Worm (Caenorhabditis elegans) whole organism, L3 larva: ENCODE measurements around the gene glr-2.

Experiments
- ZK546.5 ChIP-seq: sonication (generic microtip); optimal IDR thresholded peaks from 2 replicates; lab custom pipeline; 2017; ENCODE audit warnings: missing biosample characterization, missing genetic modification characterization
- aly-2 ChIP-seq: fragments of 150-350 bp; optimal IDR thresholded peaks from 2 replicates; lab custom pipeline; 2014; ENCODE audit warnings: missing biosample characterization, missing genetic modification characterization
- ama-1 ChIP-seq: fragments of 150-350 bp; optimal IDR thresholded peaks from 2 replicates; lab custom pipeline; 2018
- ceh-16 ChIP-seq: sonication (generic microtip); optimal IDR thresholded peaks from 2 replicates; lab custom pipeline; 2017; ENCODE audit warnings: missing biosample characterization, missing genetic modification characterization
- ceh-28 ChIP-seq: fragments of 150-350 bp; optimal IDR thresholded peaks from 2 replicates; lab custom pipeline; 2014; ENCODE audit warnings: missing biosample characterization, missing genetic modification reagents, missing genetic modification characterization
- ceh-82 ChIP-seq: fragments of 150-350 bp; optimal IDR thresholded peaks from 2 replicates; lab custom pipeline; 2014; ENCODE audit warnings: missing biosample characterization, missing genetic modification characterization
- ceh-9 ChIP-seq: sonication (generic microtip); optimal IDR thresholded peaks from 2 replicates; lab custom pipeline; 2018; ENCODE audit warnings: missing biosample characterization, missing genetic modification characterization
- daf-12 ChIP-seq: fragments of 150-350 bp; optimal IDR thresholded peaks from 2 replicates; lab custom pipeline; 2014; ENCODE audit warnings: missing biosample characterization, missing genetic modification reagents, missing genetic modification characterization
- egl-27 ChIP-seq: sonication (generic microtip); optimal IDR thresholded peaks from 4 replicates; lab custom pipeline; 2017; ENCODE audit warnings: missing biosample characterization, missing genetic modification reagents, missing genetic modification characterization
- egl-5 ChIP-seq: fragments of 150-350 bp; optimal IDR thresholded peaks from 2 replicates; lab custom pipeline; 2017; ENCODE audit warnings: missing biosample characterization, missing genetic modification reagents, missing genetic modification characterization, inconsistent platforms
- elt-1 ChIP-seq: fragments of 150-350 bp; optimal IDR thresholded peaks from 2 replicates; lab custom pipeline; 2014; ENCODE audit warnings: missing biosample characterization, missing genetic modification characterization
- elt-2 ChIP-seq: sonication (generic microtip); optimal IDR thresholded peaks from 2 replicates; lab custom pipeline; 2016; ENCODE audit warnings: missing genetic modification reagents, mild to moderate bottlenecking, missing genetic modification characterization, missing compliant biosample characterization
- elt-3 ChIP-seq, 3 experiments: fragments of 150-350 bp in 1 of 3; sonication (generic microtip) in 2 of 3; optimal IDR thresholded peaks; 2 replicates in 2 of 3; 4 replicates in 1 of 3; lab custom pipeline; 2014 to 2017; ENCODE audit warnings: missing biosample characterization in 3 of 3, missing genetic modification characterization in 3 of 3
- eor-1 ChIP-seq, 2 experiments: fragments of 150-350 bp; optimal IDR thresholded peaks; 2 replicates each; lab custom pipeline; 2014 to 2018; ENCODE audit warnings: missing biosample characterization in 2 of 2, missing genetic modification characterization in 2 of 2
- fkh-2 ChIP-seq: fragments of 150-350 bp; optimal IDR thresholded peaks from 2 replicates; lab custom pipeline; 2014; ENCODE audit warnings: missing biosample characterization, missing genetic modification reagents, missing genetic modification characterization
- hmg-11 ChIP-seq: sonication (generic microtip); optimal IDR thresholded peaks from 2 replicates; lab custom pipeline; 2016; ENCODE audit warnings: missing genetic modification characterization, missing compliant biosample characterization
- jun-1 ChIP-seq: fragments of 150-350 bp; optimal IDR thresholded peaks from 2 replicates; lab custom pipeline; 2014; ENCODE audit warnings: missing biosample characterization, missing genetic modification reagents, missing genetic modification characterization
- lin-15B ChIP-seq: fragments of 150-350 bp; optimal IDR thresholded peaks from 2 replicates; lab custom pipeline; 2014; ENCODE audit warnings: missing biosample characterization, missing genetic modification characterization
- lin-39 ChIP-seq: fragments of 150-350 bp; optimal IDR thresholded peaks from 2 replicates; lab custom pipeline; 2018; ENCODE audit warnings: missing biosample characterization, missing genetic modification reagents, missing genetic modification characterization
- lsy-12 ChIP-seq: sonication (generic microtip); optimal IDR thresholded peaks from 2 replicates; lab custom pipeline; 2016; ENCODE audit warnings: mild to moderate bottlenecking, missing genetic modification characterization, missing compliant biosample characterization
- mdl-1 ChIP-seq: fragments of 150-350 bp; optimal IDR thresholded peaks from 2 replicates; lab custom pipeline; 2014; ENCODE audit warnings: missing biosample characterization, missing genetic modification characterization
- mml-1 ChIP-seq: fragments of 150-350 bp; sonication (generic microtip); optimal IDR thresholded peaks from 3 replicates; lab custom pipeline; 2014; ENCODE audit warnings: missing biosample characterization, missing genetic modification characterization
- nfya-1 ChIP-seq: sonication (generic microtip); optimal IDR thresholded peaks from 2 replicates; lab custom pipeline; 2017; ENCODE audit warnings: missing genetic modification characterization, mild to moderate bottlenecking, missing compliant biosample characterization, antibody characterized with exemption, moderate library complexity; ENCODE audit not compliant: insufficient read depth
- nhr-11 ChIP-seq: fragments of 150-350 bp; optimal IDR thresholded peaks from 2 replicates; lab custom pipeline; 2014; ENCODE audit warnings: missing biosample characterization, missing genetic modification characterization
- nhr-12 ChIP-seq: fragments of 150-350 bp; optimal IDR thresholded peaks from 2 replicates; lab custom pipeline; 2014; ENCODE audit warnings: missing biosample characterization, missing genetic modification characterization
- nhr-23 ChIP-seq: fragments of 150-350 bp; optimal IDR thresholded peaks from 2 replicates; lab custom pipeline; 2014; ENCODE audit warnings: missing biosample characterization, missing genetic modification reagents, missing genetic modification characterization
- nhr-237 ChIP-seq: fragments of 150-350 bp; optimal IDR thresholded peaks from 2 replicates; lab custom pipeline; 2014; ENCODE audit warnings: missing biosample characterization, missing genetic modification characterization
- nhr-25 ChIP-seq: sonication (generic microtip); optimal IDR thresholded peaks from 2 replicates; lab custom pipeline; 2017; ENCODE audit warnings: missing biosample characterization, missing genetic modification characterization
- nhr-43 ChIP-seq: sonication (generic microtip); optimal IDR thresholded peaks from 2 replicates; lab custom pipeline; 2016; ENCODE audit warnings: mild to moderate bottlenecking, missing genetic modification characterization, missing compliant biosample characterization; ENCODE audit not compliant: poor library complexity, severe bottlenecking
- nhr-67 ChIP-seq: fragments of 150-350 bp; optimal IDR thresholded peaks from 2 replicates; lab custom pipeline; 2014; ENCODE audit warnings: missing biosample characterization, missing genetic modification characterization
- nhr-76 ChIP-seq: fragments of 150-350 bp; sonication (generic microtip); optimal IDR thresholded peaks from 5 replicates; lab custom pipeline; 2014; ENCODE audit warnings: missing biosample characterization, missing genetic modification characterization
- nhr-77 ChIP-seq: fragments of 150-350 bp; optimal IDR thresholded peaks from 2 replicates; lab custom pipeline; 2014; ENCODE audit warnings: missing biosample characterization, missing genetic modification characterization
- pha-4 ChIP-seq: fragments of 150-350 bp; optimal IDR thresholded peaks from 2 replicates; lab custom pipeline; 2014; ENCODE audit warnings: missing biosample characterization, missing genetic modification reagents, missing genetic modification characterization
- pqm-1 ChIP-seq: fragments of 150-350 bp; optimal IDR thresholded peaks from 2 replicates; lab custom pipeline; 2017; ENCODE audit warnings: missing biosample characterization, missing genetic modification characterization, inconsistent platforms
- sea-2 ChIP-seq: fragments of 150-350 bp; sonication (generic microtip); optimal IDR thresholded peaks from 4 replicates; lab custom pipeline; 2014; ENCODE audit warnings: missing biosample characterization, missing genetic modification reagents, missing genetic modification characterization
- skn-1 ChIP-seq: fragments of 150-350 bp; optimal IDR thresholded peaks from 2 replicates; lab custom pipeline; 2014; ENCODE audit warnings: missing biosample characterization, missing genetic modification characterization
- tbx-2 ChIP-seq: sonication (generic microtip); optimal IDR thresholded peaks from 2 replicates; lab custom pipeline; 2016; ENCODE audit warnings: mild to moderate bottlenecking, missing genetic modification characterization, missing compliant biosample characterization
- unc-62 ChIP-seq: fragments of 150-350 bp; sonication (generic microtip); optimal IDR thresholded peaks from 4 replicates; lab custom pipeline; 2014; ENCODE audit warnings: missing biosample characterization, missing genetic modification reagents, missing genetic modification characterization
- zag-1 ChIP-seq: fragments of 150-350 bp; optimal IDR thresholded peaks from 2 replicates; lab custom pipeline; 2014; ENCODE audit warnings: missing biosample characterization, missing genetic modification characterization
- ztf-11 ChIP-seq: fragments of 150-350 bp; optimal IDR thresholded peaks from 2 replicates; lab custom pipeline; 2014; ENCODE audit warnings: missing biosample characterization, missing genetic modification characterization
- ztf-4 ChIP-seq: fragments of 150-350 bp; optimal IDR thresholded peaks from 2 replicates; lab custom pipeline; 2014; ENCODE audit warnings: missing biosample characterization, missing genetic modification characterization

Gene glr-2

ce11 chrIII:7162065-7162762, 17.5 kb upstream of the glr-2 start, which contains the start of the genes syf-2 and K04G7.1 (continued):
- peak; percentile 65 for TF ChIP-seq hmg-11 (tag; lab: Kevin White, UChicago)
- TF ChIP-seq nhr-11 = no peak
- TF ChIP-seq fkh-2 = no peak
- peak; percentile 72 for TF ChIP-seq ceh-28 (tag; lab: Kevin White, UChicago)
- no peak for TF ChIP-seq mml-1 (tag; lab: Kevin White, UChicago)
- TF ChIP-seq nhr-77 (tag; lab: Kevin White, UChicago) = no peak

ce11 chrIII:7161055-7161454, 16.3 kb upstream of the glr-2 start, which contains the start of gene rnp-7:
rnp-7 (minus strand) TSS chrIII:7161155.
- TF ChIP-seq nhr-237 (tag; lab: Kevin White, UChicago) (no peak), ztf-4 (tag; lab: Kevin White, UChicago) (no peak), skn-1 (tag; lab: Kevin White, UChicago) (no peak), fkh-2 (no peak), unc-62 (GFP tag; lab: Kevin White, UChicago) (no peak), pqm-1 (tag; lab: Kevin White, UChicago) (no peak), nhr-25 (tag; lab: Kevin White, UChicago) (no peak), lsy-12 (no peak), sea-2 (GFP tag; lab: Kevin White, UChicago) (no peak), lin-39 (tag; lab: Kevin White, UChicago) (no peak), mml-1 (tag; lab: Kevin White, UChicago) (no peak), ztf-11 (tag; lab: Kevin White, UChicago) (no peak), nhr-77 (tag; lab: Kevin White, UChicago) (no peak), nhr-43 (tag; lab: Kevin White, UChicago) (no peak), elt-3 (tag; optimal IDR thresholded peaks at IDR 0.05; lab: Kevin White, UChicago) (no peak), nhr-11 (no peak)

ce11 chrIII:7159246-7159645, 14.5 kb upstream of the glr-2 start:
- no peak for TF ChIP-seq nfya-1
- TF ChIP-seq mdl-1 (tag; lab: Kevin White, UChicago) = no peak
- TF ChIP-seq skn-1 (tag; lab: Kevin White, UChicago) = no peak
- TF ChIP-seq elt-2 (tag; lab: Kevin White, UChicago) = no peak
- no peak for TF ChIP-seq ceh-16
- TF ChIP-seq ceh-82 = no peak
- no peak for TF ChIP-seq lsy-12
- no peak for TF ChIP-seq nhr-25 (tag; lab: Kevin White, UChicago)
- TF ChIP-seq eor-1 (tag; optimal IDR thresholded peaks at IDR 0.05; lab: Kevin White, UChicago) = no peak
- no peak for TF ChIP-seq pha-4
- no peak for TF ChIP-seq ceh-9
- no peak for TF ChIP-seq lin-15B (tag; lab: Kevin White, UChicago)
- TF ChIP-seq zag-1 (tag; lab: Kevin White, UChicago) = no peak
- no peak for TF ChIP-seq tbx-2 (tag; lab: Kevin White, UChicago)

- TF ChIP-seq ztf-4 (tag; lab: Kevin White, UChicago) (no peak), nhr-237 (tag; lab: Kevin White, UChicago) (no peak), elt-2 (tag; lab: Kevin White, UChicago) (no peak), egl-27 (tag; lab: Kevin White, UChicago) (no peak), ceh-9 (no peak), ama-1 (no peak), nhr-43 (tag; lab: Kevin White, UChicago) (no peak), skn-1 (tag; lab: Kevin White, UChicago) (no peak), lsy-12 (no peak), egl-5 (no peak), unc-62 (GFP tag; lab: Kevin White, UChicago) (no peak), hmg-11 (tag; lab: Kevin White, UChicago) (no peak), nhr-11 (no peak)
Measured at ce11 chrIII:7158709-7159108, 13.9 kb upstream of the glr-2 start, which contains the start of gene nuo-4. nuo-4 (minus strand) TSS chrIII:7158809.

ce11 chrIII:7155631-7156030, 10.9 kb upstream of the glr-2 start:
- TF ChIP-seq nhr-25 (tag; lab: Kevin White, UChicago) = peak; percentile 87
- TF ChIP-seq elt-2 (tag; lab: Kevin White, UChicago) = peak; percentile 83
- no peak for TF ChIP-seq aly-2 (tag; lab: Kevin White, UChicago)
- TF ChIP-seq nhr-23 = peak; percentile 85
- TF ChIP-seq nhr-67 (tag; lab: Kevin White, UChicago) = peak; percentile 15
- no peak for TF ChIP-seq elt-3 (tag; optimal IDR thresholded peaks at IDR 0.05; lab: Kevin White, UChicago)
- TF ChIP-seq unc-62 (GFP tag; lab: Kevin White, UChicago) = peak; percentile 69
- peak; percentile 79 for TF ChIP-seq tbx-2 (tag; lab: Kevin White, UChicago)
- TF ChIP-seq hmg-11 (tag; lab: Kevin White, UChicago) = peak; percentile 92
- peak; percentile 89 for TF ChIP-seq jun-1
- no peak for TF ChIP-seq daf-12
- peak; percentile 47 for TF ChIP-seq pqm-1 (tag; lab: Kevin White, UChicago)
- no peak for TF ChIP-seq nhr-12 (tag; lab: Kevin White, UChicago)
- TF ChIP-seq mdl-1 (tag; lab: Kevin White, UChicago) = peak; percentile 98
- TF ChIP-seq mml-1 (tag; lab: Kevin White, UChicago) = no peak
- peak; percentile 79 for TF ChIP-seq ama-1
- TF ChIP-seq ZK546.5 (tag; lab: Kevin White, UChicago) = peak; percentile 17
- peak; percentile 89 for TF ChIP-seq ceh-28 (tag; lab: Kevin White, UChicago)
- TF ChIP-seq skn-1 (tag; lab: Kevin White, UChicago) = peak; percentile 78
- no peak for TF ChIP-seq nhr-76 (tag; lab: Kevin White, UChicago)
- peak; percentile 40 for TF ChIP-seq elt-1 (tag; lab: Kevin White, UChicago)
- no peak for TF ChIP-seq nhr-237 (tag; lab: Kevin White, UChicago)
- TF ChIP-seq lsy-12 = peak; percentile 87
- no peak for TF ChIP-seq ztf-11 (tag; lab: Kevin White, UChicago)
